Worm (Caenorhabditis elegans): Measurements from ENCODE around the gene T09D3.3.

T09D3.3 gene

ce11 chrV:5362220-5362619 is 12.8 kb upstream of the T09D3.3 start:
- TF ChIP-seq zip-8 (tag; optimal IDR thresholded peaks at IDR 0.05) (no peak), ceh-43 (GFP tag; optimal IDR thresholded peaks at IDR 0.05) (no peak), flh-1 (GFP tag; optimal IDR thresholded peaks at IDR 0.05) (no peak), nhr-12 (tag; optimal IDR thresholded peaks at IDR 0.05) (no peak), lin-32 (GFP tag; optimal IDR thresholded peaks at IDR 0.05) (no peak), unc-62 (GFP tag; optimal IDR thresholded peaks at IDR 0.05) (no peak)

DNA sequence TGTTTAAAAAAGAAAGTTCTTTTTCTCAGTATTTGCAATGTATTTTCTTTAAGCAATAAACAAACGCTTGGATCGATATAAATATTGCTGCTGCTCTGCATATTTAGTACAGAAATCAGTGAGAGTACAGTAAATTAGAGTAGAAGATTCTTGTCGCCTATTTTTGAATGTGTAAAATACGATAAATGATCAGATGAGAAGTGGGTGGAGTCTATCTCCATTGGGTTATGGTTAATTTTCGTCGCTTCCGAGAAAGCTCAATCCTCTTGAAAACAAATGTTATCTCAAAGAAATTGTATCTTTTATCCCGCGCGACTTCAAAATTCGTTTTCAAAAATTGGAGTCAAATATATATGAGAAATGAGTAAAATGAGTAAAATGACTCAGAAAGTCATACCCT is 9.4 kb upstream of the T09D3.3 start, which contains the start of gene nhr-216:
nhr-216 (minus strand) TSS at position 101 of the 400 bp plus-strand sequence.
- no peak for TF ChIP-seq ham-2 (GFP tag; optimal IDR thresholded peaks at IDR 0.05)
- TF ChIP-seq elt-3 (tag; optimal IDR thresholded peaks at IDR 0.05): no peak
- TF ChIP-seq flh-1 (GFP tag; optimal IDR thresholded peaks at IDR 0.05): no peak
- no peak for TF ChIP-seq nhr-2 (tag; optimal IDR thresholded peaks at IDR 0.05)
- no peak for TF ChIP-seq lin-32 (GFP tag; optimal IDR thresholded peaks at IDR 0.05)
- TF ChIP-seq pha-4 (tag; optimal IDR thresholded peaks at IDR 0.05): no peak
- TF ChIP-seq elt-1 (tag; optimal IDR thresholded peaks at IDR 0.05; ENCODE audit: borderline replicate concordance, insufficient read depth): no peak
- TF ChIP-seq tbx-8 (GFP tag; optimal IDR thresholded peaks at IDR 0.05): no peak
- TF ChIP-seq sem-2 (GFP tag; optimal IDR thresholded peaks at IDR 0.05): no peak
- TF ChIP-seq M03D4.4 (tag; optimal IDR thresholded peaks at IDR 0.05): no peak
- TF ChIP-seq drap-1 (GFP tag; optimal IDR thresholded peaks at IDR 0.05): no peak
- TF ChIP-seq ceh-83 (GFP tag; optimal IDR thresholded peaks at IDR 0.05): no peak

DNA sequence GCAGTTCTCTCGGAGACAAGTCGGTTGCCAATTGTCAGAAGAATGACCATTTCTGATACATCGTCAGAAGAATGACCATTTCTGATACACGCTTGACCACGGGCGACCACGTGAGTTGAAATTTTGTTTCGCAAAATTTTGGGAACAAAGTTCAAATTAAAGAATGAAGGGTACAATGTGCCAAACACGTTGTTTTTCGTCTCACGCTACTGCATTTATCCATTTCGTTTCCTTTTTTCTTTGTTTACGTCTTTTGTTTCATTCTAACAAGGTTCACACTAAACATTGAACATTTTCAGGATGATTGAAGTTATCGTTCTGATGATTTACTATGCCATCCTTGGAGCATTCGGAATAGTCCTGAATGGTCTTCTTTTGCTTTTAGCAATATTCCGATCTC is 2.1 kb upstream of the T09D3.3 start, which contains the start of gene srd-9:
srd-9 (plus strand) TSS at position 301 of the 400 bp plus-strand sequence.
- TF ChIP-seq nhr-76 (tag; optimal IDR thresholded peaks at IDR 0.05) (no peak), drap-1 (GFP tag; optimal IDR thresholded peaks at IDR 0.05) (no peak), hlh-1 (tag; optimal IDR thresholded peaks at IDR 0.05) (no peak), flh-1 (GFP tag; optimal IDR thresholded peaks at IDR 0.05) (no peak), elt-3 (tag; optimal IDR thresholded peaks at IDR 0.05) (no peak), snpc-4 (tag; optimal IDR thresholded peaks at IDR 0.05) (no peak), unc-39 (tag; optimal IDR thresholded peaks at IDR 0.05) (no peak), ham-2 (GFP tag; optimal IDR thresholded peaks at IDR 0.05) (no peak), lsy-2 (tag; optimal IDR thresholded peaks at IDR 0.05) (no peak), nhr-2 (tag; optimal IDR thresholded peaks at IDR 0.05) (no peak), sem-2 (GFP tag; optimal IDR thresholded peaks at IDR 0.05) (no peak), unc-120 (tag; optimal IDR thresholded peaks at IDR 0.05; ENCODE audit: poor library complexity, severe bottlenecking) (no peak), pha-4 (tag; optimal IDR thresholded peaks at IDR 0.05) (no peak)

DNA sequence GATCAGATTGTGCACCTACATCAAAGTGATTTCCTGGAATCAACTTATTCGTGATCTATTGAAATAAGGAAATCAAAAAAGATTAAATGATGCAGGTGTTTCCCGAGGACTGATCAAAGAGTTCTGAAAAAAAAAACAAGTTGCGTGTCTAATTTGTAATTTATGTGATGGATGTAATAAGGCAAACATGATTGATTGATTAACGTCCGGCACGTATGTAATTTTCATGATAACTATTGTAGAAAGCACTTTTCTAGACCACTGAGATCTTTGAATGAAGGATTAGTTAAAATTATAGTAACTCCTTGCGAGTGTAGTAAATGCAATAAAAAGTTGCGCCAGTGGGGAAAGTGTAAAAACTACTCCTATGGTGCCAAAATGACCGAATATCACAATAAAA is 4.0 kb downstream of the T09D3.3 start, which contains the start of gene srg-25:
srg-25 (minus strand) TSS at position 101 of the 400 bp plus-strand sequence.
- no peak for TF ChIP-seq unc-120 (tag; optimal IDR thresholded peaks at IDR 0.05; ENCODE audit: poor library complexity, severe bottlenecking)
- TF ChIP-seq mab-5 (tag; optimal IDR thresholded peaks at IDR 0.05): no peak
- TF ChIP-seq sem-2 (GFP tag; optimal IDR thresholded peaks at IDR 0.05): no peak
- no peak for TF ChIP-seq cnd-1 (tag; optimal IDR thresholded peaks at IDR 0.05)
- no peak for TF ChIP-seq mep-1 (tag; optimal IDR thresholded peaks at IDR 0.05)

ce11 chrV:5339497-5339896 is 9.9 kb downstream of the T09D3.3 start, which contains the start of gene srg-27:
Gene srg-27, plus strand, starts transcription at chrV:5339797.
- TF ChIP-seq elt-1 (tag; optimal IDR thresholded peaks at IDR 0.05; ENCODE audit: borderline replicate concordance, insufficient read depth): no peak
- no peak for TF ChIP-seq cnd-1 (tag; optimal IDR thresholded peaks at IDR 0.05)

DNA sequence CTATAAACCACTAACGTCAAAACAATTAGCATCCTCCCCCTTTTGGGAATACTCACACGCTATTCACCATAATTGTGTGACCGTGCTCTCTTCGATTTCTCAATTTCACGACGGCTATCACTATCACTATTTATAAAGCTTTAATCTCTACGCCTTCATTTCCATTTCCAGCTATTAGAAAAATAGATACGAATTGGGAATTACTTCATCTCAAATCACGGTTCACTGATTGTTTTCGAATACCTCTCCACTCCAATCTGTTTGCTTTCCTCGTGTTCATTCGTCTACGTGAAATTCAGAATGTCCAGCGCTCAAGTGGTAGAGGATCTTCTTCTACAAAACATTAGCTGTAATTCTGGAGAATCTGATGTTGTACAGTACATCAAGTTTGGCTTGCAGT is 12.5 kb downstream of the T09D3.3 start, which contains the start of gene srg-29:
srg-29 (plus strand) TSS at position 301 of the 400 bp plus-strand sequence.
- TF ChIP-seq elt-3 (tag; optimal IDR thresholded peaks at IDR 0.05) (no peak), ham-2 (GFP tag; optimal IDR thresholded peaks at IDR 0.05) (no peak), snpc-4 (tag; optimal IDR thresholded peaks at IDR 0.05) (no peak), drap-1 (GFP tag; optimal IDR thresholded peaks at IDR 0.05) (no peak), ceh-43 (GFP tag; optimal IDR thresholded peaks at IDR 0.05) (no peak), tbx-8 (GFP tag; optimal IDR thresholded peaks at IDR 0.05) (no peak), unc-62 (GFP tag; optimal IDR thresholded peaks at IDR 0.05) (no peak), ztf-11 (tag; optimal IDR thresholded peaks at IDR 0.05) (no peak), pha-4 (tag; optimal IDR thresholded peaks at IDR 0.05) (no peak)

- TF ChIP-seq tbx-8 (GFP tag; optimal IDR thresholded peaks at IDR 0.05): no peak
- TF ChIP-seq ceh-43 (GFP tag; optimal IDR thresholded peaks at IDR 0.05): no peak
- no peak for TF ChIP-seq ceh-83 (GFP tag; optimal IDR thresholded peaks at IDR 0.05)
- TF ChIP-seq cnd-1 (tag; optimal IDR thresholded peaks at IDR 0.05): no peak
- no peak for TF ChIP-seq unc-120 (tag; optimal IDR thresholded peaks at IDR 0.05; ENCODE audit: poor library complexity, severe bottlenecking)
- TF ChIP-seq sem-2 (GFP tag; optimal IDR thresholded peaks at IDR 0.05): no peak
- TF ChIP-seq elt-1 (tag; optimal IDR thresholded peaks at IDR 0.05; ENCODE audit: borderline replicate concordance, insufficient read depth): no peak
- TF ChIP-seq ceh-39 (tag; optimal IDR thresholded peaks at IDR 0.05): no peak
- TF ChIP-seq unc-62 (GFP tag; optimal IDR thresholded peaks at IDR 0.05): no peak
- TF ChIP-seq mls-2 (tag; optimal IDR thresholded peaks at IDR 0.05): no peak
- no peak for TF ChIP-seq blmp-1 (tag; optimal IDR thresholded peaks at IDR 0.05)
- TF ChIP-seq elt-3 (tag; optimal IDR thresholded peaks at IDR 0.05): no peak
- TF ChIP-seq ztf-11 (tag; optimal IDR thresholded peaks at IDR 0.05): no peak
- no peak for TF ChIP-seq nhr-76 (tag; optimal IDR thresholded peaks at IDR 0.05)
- TF ChIP-seq unc-39 (tag; optimal IDR thresholded peaks at IDR 0.05): no peak
- TF ChIP-seq snpc-4 (tag; optimal IDR thresholded peaks at IDR 0.05): no peak
- no peak for TF ChIP-seq M03D4.4 (tag; optimal IDR thresholded peaks at IDR 0.05)
- no peak for TF ChIP-seq pha-4 (tag; optimal IDR thresholded peaks at IDR 0.05)
- no peak for TF ChIP-seq lin-32 (GFP tag; optimal IDR thresholded peaks at IDR 0.05)
- no peak for TF ChIP-seq nhr-12 (tag; optimal IDR thresholded peaks at IDR 0.05)
Measured at ce11 chrV:5334588-5334987, 14.8 kb downstream of the T09D3.3 start, which contains the start of gene srg-28. Gene srg-28, plus strand, starts transcription at chrV:5334888.
